Fruit fly (Drosophila melanogaster): ENCODE results near the gene CG15332.
A peak's percentile ranks its signal among the peaks of the same experiment; 100 is the strongest.

CG15332 gene

dm6 chrX:7967052-7967847, 11.5 kb upstream of the CG15332 start:
- TF ChIP-seq dsx (GFP tag; optimal IDR thresholded peaks at IDR 0.05; ENCODE audit: poor library complexity, severe bottlenecking) (no peak), CG6808 (GFP tag; optimal IDR thresholded peaks at IDR 0.05) (peak; percentile 16), fkh (GFP tag; optimal IDR thresholded peaks at IDR 0.05) (peak; percentile 83), CG6163 (GFP tag; IDR thresholded peaks at IDR 0.05) (0 out of 3 replicates have a peak, but pooled peaks have one; percentile 38), CG6792 (GFP tag; optimal IDR thresholded peaks at IDR 0.05) (no peak), CG6276 (GFP tag; optimal IDR thresholded peaks at IDR 0.05) (peak; percentile 20), Sox14 (GFP tag; optimal IDR thresholded peaks at IDR 0.05) (peak; percentile 69), CG8119 (GFP tag; IDR thresholded peaks at IDR 0.05) (0 out of 3 replicates have a peak, but pooled peaks have one; percentile 15), svp (GFP tag) (peak; percentile 36), Eip78C (GFP tag) (peak; percentile 49)

- TF ChIP-seq CG6276 (GFP tag; optimal IDR thresholded peaks at IDR 0.05): peak; percentile 34
- TF ChIP-seq CG10669 (GFP tag; optimal IDR thresholded peaks at IDR 0.05): no peak
- peak; percentile 60 for TF ChIP-seq CG8119 (GFP tag; IDR thresholded peaks at IDR 0.05)
- peak; percentile 61 for TF ChIP-seq svp (GFP tag)
- peak; percentile 20 for TF ChIP-seq CG3919 (GFP tag; optimal IDR thresholded peaks at IDR 0.05)
- no peak for TF ChIP-seq pdm3 (GFP tag; optimal IDR thresholded peaks at IDR 0.05)
- peak; percentile 55 for TF ChIP-seq CG32006 (GFP tag; optimal IDR thresholded peaks at IDR 0.05)
- peak; percentile 33 for TF ChIP-seq Eip78C (GFP tag)
- peak; percentile 68; the same call in 2 of the 3 replicates for TF ChIP-seq eg (GFP tag; IDR thresholded peaks at IDR 0.05)
- TF ChIP-seq CG34406 (GFP tag; optimal IDR thresholded peaks at IDR 0.05): no peak
- TF ChIP-seq achi (GFP tag; optimal IDR thresholded peaks at IDR 0.05): peak; percentile 2
- TF ChIP-seq topi (GFP tag; optimal IDR thresholded peaks at IDR 0.05): no peak
- peak; percentile 39 for TF ChIP-seq CG15336 (GFP tag; IDR thresholded peaks at IDR 0.05)
- no peak for TF ChIP-seq CG9139 (GFP tag; optimal IDR thresholded peaks at IDR 0.05)
- no peak for TF ChIP-seq salr (GFP tag; optimal IDR thresholded peaks at IDR 0.05)
- TF ChIP-seq CG6163 (GFP tag; IDR thresholded peaks at IDR 0.05): peak; percentile 69
- TF ChIP-seq cyc (GFP tag; optimal IDR thresholded peaks at IDR 0.05): no peak
- no peak for TF ChIP-seq net (GFP tag; optimal IDR thresholded peaks at IDR 0.05)
Measured at dm6 chrX:7965761-7966555, 10.2 kb upstream of the CG15332 start.

dm6 chrX:7963724-7964123, 7.9 kb upstream of the CG15332 start, which contains the start of gene sn:
sn (plus strand) TSS chrX:7964024.
- TF ChIP-seq svp (GFP tag) (peak; percentile 40), CG6808 (GFP tag; optimal IDR thresholded peaks at IDR 0.05) (no peak), dsx (GFP tag; optimal IDR thresholded peaks at IDR 0.05; ENCODE audit: poor library complexity, severe bottlenecking) (no peak)

DNA sequence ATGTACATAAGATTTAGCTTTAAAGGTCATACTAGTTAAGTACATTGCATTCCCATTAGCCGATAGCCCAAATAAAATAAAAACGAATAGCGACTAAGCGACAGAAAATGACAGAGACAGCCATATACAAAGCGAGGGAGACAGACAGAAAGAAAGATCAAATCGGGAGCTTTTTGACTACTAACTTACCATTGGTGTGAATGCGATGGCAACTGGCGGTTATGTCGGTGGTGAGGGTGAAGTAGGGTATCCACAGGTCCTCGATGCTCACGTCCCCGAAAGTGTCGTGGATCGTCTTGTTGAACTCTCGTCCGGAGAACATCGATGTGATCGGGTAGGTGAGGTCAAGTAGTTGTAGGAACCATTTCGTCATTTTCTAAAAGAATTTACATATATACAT, 5.2 kb upstream of the CG15332 start:
- TF ChIP-seq svp (GFP tag) (peak; percentile 71), Ets21C (GFP tag; optimal IDR thresholded peaks at IDR 0.05) (no peak)

- TF ChIP-seq CG3032 (tag; optimal IDR thresholded peaks at IDR 0.05) (no peak), lz (GFP tag; optimal IDR thresholded peaks at IDR 0.05) (no peak), CG1621 (tag; optimal IDR thresholded peaks at IDR 0.05) (no peak), eg (GFP tag; IDR thresholded peaks at IDR 0.05) (no peak), Met (GFP tag; optimal IDR thresholded peaks at IDR 0.05) (no peak), CG34406 (GFP tag; optimal IDR thresholded peaks at IDR 0.05) (no peak), Blimp-1 (GFP tag; optimal IDR thresholded peaks at IDR 0.05) (no peak), salr (GFP tag; optimal IDR thresholded peaks at IDR 0.05) (no peak), spab (GFP tag; optimal IDR thresholded peaks at IDR 0.05) (no peak), topi (GFP tag; optimal IDR thresholded peaks at IDR 0.05) (no peak), Sox15 (GFP tag; optimal IDR thresholded peaks at IDR 0.05) (no peak), net (GFP tag; optimal IDR thresholded peaks at IDR 0.05) (no peak), pdm3 (GFP tag; optimal IDR thresholded peaks at IDR 0.05) (no peak), Sox102F (GFP tag; optimal IDR thresholded peaks at IDR 0.05) (no peak), CG11294 (GFP tag; IDR thresholded peaks at IDR 0.05) (no peak), achi (GFP tag; optimal IDR thresholded peaks at IDR 0.05) (no peak)
Measured at dm6 chrX:7959512-7959911, 3.7 kb upstream of the CG15332 start.

Measured in whole organism, prepupa.